Worm (Caenorhabditis elegans) whole organism, young adult: Measurements from ENCODE around the gene T14B4.1.
A peak's percentile ranks its signal among the peaks of the same experiment; 100 is the strongest.

Source experiments
- B0019.2 ChIP-seq: fragments of 200-800 bp; sonication (Bioruptor generic); conservative IDR thresholded peaks from 2 replicates; pipeline ENCODE4 v1.3.6; 2022; ENCODE audit warnings: missing genetic modification reagents, missing genetic modification characterization, missing compliant biosample characterization
- B0035.1 ChIP-seq: sonication (generic microtip); optimal IDR thresholded peaks from 2 replicates; lab custom pipeline; 2016; ENCODE audit warnings: missing genetic modification characterization, mild to moderate bottlenecking, missing compliant biosample characterization, missing genotype, missing genetic modification reagents
- C06A6.2 ChIP-seq: fragments of 200-800 bp; sonication (Bioruptor generic); conservative IDR thresholded peaks from 2 replicates; pipeline ENCODE4 v1.3.6; 2022; ENCODE audit warnings: missing genetic modification characterization, missing compliant biosample characterization
- C17E4.6 ChIP-seq: fragments of 200-800 bp; sonication (Bioruptor generic); IDR thresholded peaks from 2 replicates; pipeline ENCODE4 v1.3.6; 2022; ENCODE audit warnings: missing genetic modification reagents, missing genetic modification characterization, missing compliant biosample characterization
- D2030.7 ChIP-seq: fragments of 200-800 bp; sonication (Bioruptor generic); IDR thresholded peaks from 2 replicates; pipeline ENCODE4 v1.3.6; 2022; ENCODE audit warnings: missing genetic modification reagents, missing genetic modification characterization, missing compliant biosample characterization
- F22D6.2 ChIP-seq: sonication (generic microtip); optimal IDR thresholded peaks from 2 replicates; lab custom pipeline; 2016; ENCODE audit warnings: mild to moderate bottlenecking, missing genetic modification characterization, missing compliant biosample characterization
- F23B12.7 ChIP-seq: sonication (generic microtip); optimal IDR thresholded peaks from 2 replicates; lab custom pipeline; 2017; ENCODE audit warnings: missing genetic modification characterization, mild to moderate bottlenecking, missing compliant biosample characterization, antibody characterized with exemption, moderate library complexity; ENCODE audit not compliant: insufficient read depth
- F33H1.4 ChIP-seq: fragments of 200-800 bp; sonication (Bioruptor generic); IDR thresholded peaks from 2 replicates; pipeline ENCODE4 v1.3.6; 2022; ENCODE audit warnings: missing genetic modification reagents, missing genetic modification characterization, missing compliant biosample characterization
- K11D2.4 ChIP-seq: fragments of 200-800 bp; sonication (Bioruptor generic); IDR thresholded peaks from 2 replicates; pipeline ENCODE4 v1.3.6; 2022; ENCODE audit warnings: missing genetic modification reagents, missing genetic modification characterization, missing compliant biosample characterization
- Y53G8AR.9 ChIP-seq: fragments of 200-800 bp; sonication (Bioruptor generic); conservative IDR thresholded peaks from 2 replicates; pipeline ENCODE4 v1.3.6; 2022; ENCODE audit warnings: missing genetic modification reagents, missing genetic modification characterization, missing compliant biosample characterization
- ama-1 ChIP-seq, 3 experiments: fragments of 150-350 bp in 1 of 3; sonication (generic microtip) in 2 of 3; optimal IDR thresholded peaks; 2 replicates each; lab custom pipeline; 2014 to 2018; ENCODE audit warnings: missing biosample characterization in 2 of 3, missing genetic modification characterization in 2 of 3, missing genetic modification reagents in 2 of 3
- bed-2 ChIP-seq: fragments of 200-800 bp; sonication (Bioruptor generic); IDR thresholded peaks from 2 replicates; pipeline ENCODE4 v1.3.6; 2022; ENCODE audit warnings: missing genetic modification reagents, missing genetic modification characterization, missing compliant biosample characterization
- cebp-1 ChIP-seq, 2 experiments: fragments of 200-800 bp in 1 of 2; sonication (Bioruptor generic) in 1 of 2; sonication (generic microtip) in 1 of 2; IDR thresholded peaks in 1 of 2; optimal IDR thresholded peaks in 1 of 2; 2 replicates each; pipeline versions ENCODE4 v1.3.6 to Lab custom; 2017 to 2022; ENCODE audit warnings: missing compliant biosample characterization in 2 of 2, missing genetic modification characterization in 2 of 2, mild to moderate bottlenecking in 1 of 2, missing genetic modification reagents in 1 of 2, moderate library complexity in 1 of 2
- cebp-2 ChIP-seq: fragments of 200-800 bp; sonication (Bioruptor generic); IDR thresholded peaks from 2 replicates; pipeline ENCODE4 v1.3.6; 2022; ENCODE audit warnings: missing genetic modification characterization, missing compliant biosample characterization
- ceh-79 ChIP-seq: sonication (generic microtip); optimal IDR thresholded peaks from 2 replicates; lab custom pipeline; 2017; ENCODE audit warnings: mild to moderate bottlenecking, missing genetic modification characterization, missing compliant biosample characterization
- egl-44 ChIP-seq: fragments of 200-800 bp; sonication (Bioruptor generic); IDR thresholded peaks from 2 replicates; pipeline ENCODE4 v1.3.6; 2022; ENCODE audit warnings: missing genetic modification reagents, missing genetic modification characterization, missing compliant biosample characterization
- ets-4 ChIP-seq: fragments of 200-800 bp; sonication (Bioruptor generic); optimal IDR thresholded peaks from 2 replicates; lab custom pipeline; 2018; ENCODE audit warnings: mild to moderate bottlenecking, missing genetic modification characterization, missing compliant biosample characterization
- gei-17 ChIP-seq: fragments of 200-800 bp; sonication (Bioruptor generic); optimal IDR thresholded peaks from 2 replicates; lab custom pipeline; 2018; ENCODE audit warnings: mild to moderate bottlenecking, missing genetic modification characterization, missing compliant biosample characterization
- hmg-20 ChIP-seq: fragments of 200-800 bp; sonication (Bioruptor generic); IDR thresholded peaks from 2 replicates; pipeline ENCODE4 v1.3.6; 2022; ENCODE audit warnings: missing genetic modification reagents, missing genetic modification characterization, missing compliant biosample characterization
- let-526 ChIP-seq: fragments of 200-800 bp; sonication (Bioruptor generic); IDR thresholded peaks from 2 replicates; pipeline ENCODE4 v1.3.6; 2022; ENCODE audit warnings: missing genetic modification reagents, missing genetic modification characterization, missing compliant biosample characterization
- lin-26 ChIP-seq: fragments of 200-800 bp; sonication (Bioruptor generic); IDR thresholded peaks from 2 replicates; pipeline ENCODE4 v1.3.6; 2022; ENCODE audit warnings: missing genetic modification reagents, missing genetic modification characterization, missing compliant biosample characterization
- lsy-27 ChIP-seq: sonication (generic microtip); optimal IDR thresholded peaks from 2 replicates; lab custom pipeline; 2017; ENCODE audit warnings: missing genetic modification characterization, mild to moderate bottlenecking, missing compliant biosample characterization, antibody characterized with exemption, missing genotype, borderline replicate concordance; ENCODE audit not compliant: insufficient read depth
- mcd-1 ChIP-seq: fragments of 200-800 bp; sonication (Bioruptor generic); IDR thresholded peaks from 2 replicates; pipeline ENCODE4 v1.3.6; 2022; ENCODE audit warnings: missing genetic modification reagents, missing genetic modification characterization, missing compliant biosample characterization
- nfya-2 ChIP-seq: fragments of 200-800 bp; sonication (Bioruptor generic); IDR thresholded peaks from 2 replicates; pipeline ENCODE4 v1.3.6; 2022; ENCODE audit warnings: missing genetic modification reagents, missing genetic modification characterization, missing compliant biosample characterization
- nfyb-1 ChIP-seq: fragments of 200-800 bp; sonication (Bioruptor generic); IDR thresholded peaks from 2 replicates; pipeline ENCODE4 v1.3.6; 2022; ENCODE audit warnings: missing genetic modification reagents, missing genetic modification characterization, missing compliant biosample characterization
- nhr-120 ChIP-seq: fragments of 200-800 bp; sonication (Bioruptor generic); IDR thresholded peaks from 2 replicates; pipeline ENCODE4 v1.3.6; 2022; ENCODE audit warnings: missing genetic modification characterization, missing compliant biosample characterization
- pha-4 ChIP-seq: fragments of 150-350 bp; sonication (generic microtip); optimal IDR thresholded peaks from 2 replicates; lab custom pipeline; 2014; ENCODE audit warnings: missing biosample characterization, missing genetic modification reagents, missing genetic modification characterization
- rec-8 ChIP-seq, 2 experiments: sonication (generic microtip); optimal IDR thresholded peaks; 2 replicates each; lab custom pipeline; 2016; ENCODE audit warnings: mild to moderate bottlenecking in 2 of 2, missing genetic modification characterization in 2 of 2, missing genetic modification reagents in 2 of 2, missing genotype in 2 of 2, missing biosample characterization in 1 of 2, missing compliant biosample characterization in 1 of 2, moderate library complexity in 1 of 2
- rpc-1 ChIP-seq, 2 experiments: fragments of 150-350 bp in 1 of 2; sonication (generic microtip) in 1 of 2; optimal IDR thresholded peaks; 2 replicates each; lab custom pipeline; 2014 to 2018; ENCODE audit warnings: missing biosample characterization in 1 of 2, missing genetic modification characterization in 1 of 2, missing genetic modification reagents in 1 of 2, missing genotype in 1 of 2
- snpc-3.4 ChIP-seq: sonication (generic microtip); optimal IDR thresholded peaks from 2 replicates; lab custom pipeline; 2017; ENCODE audit warnings: missing genetic modification characterization, mild to moderate bottlenecking, missing compliant biosample characterization, antibody characterized with exemption, moderate library complexity, missing genotype, missing genetic modification reagents
- sptf-2 ChIP-seq: fragments of 200-800 bp; sonication (Bioruptor generic); optimal IDR thresholded peaks from 2 replicates; lab custom pipeline; 2018; ENCODE audit warnings: mild to moderate bottlenecking, missing genetic modification characterization, missing compliant biosample characterization
- tbp1 ChIP-seq: fragments of 200-800 bp; sonication (Bioruptor generic); optimal IDR thresholded peaks from 2 replicates; lab custom pipeline; 2018; ENCODE audit warnings: mild to moderate bottlenecking, missing genetic modification characterization, missing compliant biosample characterization
- tlf-1 ChIP-seq: fragments of 200-800 bp; sonication (Bioruptor generic); optimal IDR thresholded peaks from 2 replicates; lab custom pipeline; 2018; ENCODE audit warnings: mild to moderate bottlenecking, missing genetic modification characterization, missing compliant biosample characterization
- unc-130 ChIP-seq: sonication (generic microtip); optimal IDR thresholded peaks from 2 replicates; lab custom pipeline; 2016; ENCODE audit warnings: missing genetic modification reagents, missing genetic modification characterization, missing compliant biosample characterization
- ztf-18 ChIP-seq: sonication (generic microtip); optimal IDR thresholded peaks from 2 replicates; lab custom pipeline; 2016; ENCODE audit warnings: missing genotype, mild to moderate bottlenecking, missing genetic modification characterization, missing compliant biosample characterization
- ztf-25 ChIP-seq: fragments of 200-800 bp; sonication (Bioruptor generic); IDR thresholded peaks from 2 replicates; pipeline ENCODE4 v1.3.6; 2022; ENCODE audit warnings: missing genetic modification reagents, missing genetic modification characterization, missing compliant biosample characterization
- ztf-28 ChIP-seq: fragments of 200-800 bp; sonication (Bioruptor generic); IDR thresholded peaks from 2 replicates; pipeline ENCODE4 v1.3.6; 2022; ENCODE audit warnings: missing genetic modification reagents, missing genetic modification characterization, missing compliant biosample characterization
- ztf-6 ChIP-seq: fragments of 200-800 bp; sonication (Bioruptor generic); IDR thresholded peaks from 2 replicates; pipeline ENCODE4 v1.3.6; 2022; ENCODE audit warnings: missing genetic modification reagents, missing genetic modification characterization, missing compliant biosample characterization

T14B4.1 gene

DNA sequence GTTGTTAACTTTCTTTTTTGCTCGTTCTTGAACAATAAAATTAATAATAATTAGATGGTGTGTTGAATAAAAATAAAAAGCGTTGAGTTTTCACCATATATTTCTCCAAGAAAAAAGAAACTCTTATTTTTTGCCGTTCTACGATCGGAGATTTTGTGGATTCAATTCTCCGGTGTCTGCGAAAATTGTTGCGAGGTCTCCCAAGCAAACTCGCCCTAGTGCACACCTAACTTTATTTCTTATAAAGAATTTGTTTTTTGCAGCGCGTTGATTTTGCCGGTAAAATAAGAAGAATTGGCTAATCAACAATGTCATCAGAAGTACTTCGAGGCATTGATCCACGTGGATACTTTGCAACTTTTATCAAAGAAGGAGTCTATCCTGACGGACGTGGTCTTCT is 4.7 kb downstream of the T14B4.1 start, which contains the start of gene exos-8 (continued):
- no peak for TF ChIP-seq ztf-25
- TF ChIP-seq rec-8 (tag; optimal IDR thresholded peaks at IDR 0.05; lab: Kevin White, UChicago) = peak in 1 of 2 experiments; percentile 39
- no peak for TF ChIP-seq snpc-3.4
- TF ChIP-seq lsy-27 = no peak
- no peak for TF ChIP-seq nfya-2 (GFP tag; lab: Robert Waterston, UW)
- TF ChIP-seq let-526 (GFP tag; lab: Robert Waterston, UW) = no peak
- TF ChIP-seq nfyb-1 (GFP tag; lab: Robert Waterston, UW) = no peak
- TF ChIP-seq F23B12.7 = peak; percentile 86
- TF ChIP-seq Y53G8AR.9 (GFP tag; lab: Robert Waterston, UW) = no peak
- peak; percentile 92 for TF ChIP-seq mcd-1 (GFP tag; lab: Robert Waterston, UW)
- no peak for TF ChIP-seq rpc-1 (optimal IDR thresholded peaks at IDR 0.05; lab: Kevin White, UChicago)
- no peak for TF ChIP-seq rpc-1 (tag; optimal IDR thresholded peaks at IDR 0.05; lab: Kevin White, UChicago)
- no peak for TF ChIP-seq B0035.1 (tag; lab: Kevin White, UChicago)
- no peak for TF ChIP-seq ztf-6
- peak; percentile 64; the same call in 1 of the 2 replicates for TF ChIP-seq bed-2 (GFP tag; lab: Robert Waterston, UW)
- TF ChIP-seq tbp1 (GFP tag; lab: Kevin White, UChicago) = peak; percentile 55
- peak; percentile 69; the same call in 1 of the 2 replicates for TF ChIP-seq D2030.7
- no peak for TF ChIP-seq sptf-2 (GFP tag; lab: Kevin White, UChicago)
- TF ChIP-seq ama-1 (optimal IDR thresholded peaks at IDR 0.05; lab: Kevin White, UChicago) = no peak
- TF ChIP-seq ama-1 (GFP tag; optimal IDR thresholded peaks at IDR 0.05; lab: Kevin White, UChicago) = no peak
- TF ChIP-seq ceh-79 (tag; lab: Kevin White, UChicago) = no peak
- TF ChIP-seq egl-44 (GFP tag; lab: Robert Waterston, UW) = 0 out of 2 replicates have a peak, but pooled peaks have one; percentile 20
- no peak for TF ChIP-seq B0019.2
- TF ChIP-seq K11D2.4 (GFP tag; lab: Robert Waterston, UW) = no peak
- TF ChIP-seq pha-4 (tag; lab: Kevin White, UChicago) = no peak
- TF ChIP-seq C06A6.2 (GFP tag; lab: Robert Waterston, UW) = no peak
- TF ChIP-seq ztf-28 (GFP tag; lab: Robert Waterston, UW) = no peak
- TF ChIP-seq ets-4 (GFP tag; lab: Kevin White, UChicago) = no peak
- peak; percentile 21; the same call in 1 of the 2 replicates for TF ChIP-seq F33H1.4
- peak; percentile 71 for TF ChIP-seq unc-130 (GFP tag; lab: Kevin White, UChicago)
- no peak for TF ChIP-seq cebp-2 (GFP tag; lab: Robert Waterston, UW)
- TF ChIP-seq tlf-1 (GFP tag; lab: Kevin White, UChicago) = no peak
- TF ChIP-seq cebp-1 (GFP tag; IDR thresholded peaks at IDR 0.05; lab: Robert Waterston, UW) = 0 out of 2 replicates have a peak, but pooled peaks have one; percentile 14
- TF ChIP-seq cebp-1 (tag; optimal IDR thresholded peaks at IDR 0.05; lab: Kevin White, UChicago) = no peak
- TF ChIP-seq lin-26 (GFP tag; lab: Robert Waterston, UW) = 0 out of 2 replicates have a peak, but pooled peaks have one; percentile 51
- peak; percentile 33 for TF ChIP-seq ztf-18 (tag; lab: Kevin White, UChicago)
- TF ChIP-seq hmg-20 = no peak
- TF ChIP-seq gei-17 (GFP tag; lab: Kevin White, UChicago) = no peak
- TF ChIP-seq C17E4.6 = no peak
- TF ChIP-seq F22D6.2 (tag; lab: Kevin White, UChicago) = no peak
- TF ChIP-seq nhr-120 (GFP tag; lab: Robert Waterston, UW) = no peak
